Worm (Caenorhabditis elegans): Measurements from ENCODE around the gene str-20.

DNA sequence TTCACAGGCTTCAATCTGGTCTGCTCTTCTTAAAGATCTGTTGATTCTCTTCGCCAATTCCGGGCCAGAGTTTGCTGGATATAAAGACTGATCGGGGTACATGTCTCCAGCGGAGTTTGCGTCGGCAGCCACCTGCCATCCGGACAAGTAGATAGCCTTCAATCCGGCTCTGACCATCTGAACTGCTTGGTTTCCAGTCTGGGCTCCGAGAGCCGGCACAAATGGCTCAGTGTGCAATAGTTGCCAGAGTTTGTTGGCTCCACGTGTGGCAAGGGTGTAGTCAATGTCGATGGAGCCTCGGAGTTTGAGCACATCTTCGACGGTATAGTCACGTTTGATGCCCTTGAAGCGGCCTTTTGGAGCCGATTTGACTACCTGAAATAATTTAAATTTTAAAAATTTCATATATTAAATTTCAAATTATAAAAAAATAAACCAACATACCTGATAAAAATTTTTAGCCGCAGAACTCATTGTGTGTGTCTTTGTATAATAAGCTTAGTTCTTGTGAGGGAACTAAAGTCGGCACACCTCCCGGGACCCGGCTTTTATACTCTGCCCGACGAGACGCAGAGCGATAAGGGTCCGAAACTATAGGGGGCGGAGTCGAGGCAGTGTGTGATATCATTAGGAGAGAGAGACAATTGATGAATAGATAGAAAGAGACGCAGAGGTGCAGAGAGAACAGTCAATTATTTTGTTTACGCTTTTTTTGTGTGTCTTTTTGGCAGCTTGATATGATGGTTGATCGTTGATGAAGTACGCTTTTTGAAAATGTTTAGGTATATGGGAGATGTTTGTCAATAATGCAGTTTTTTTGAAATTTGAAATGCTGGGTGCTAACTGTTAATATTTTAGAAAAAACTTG is 28.6 kb upstream of the str-20 start, which contains the start of the genes icl-1 and srh-2:
- TF ChIP-seq him-1 (tag; optimal IDR thresholded peaks at IDR 0.05), result no peak
- peak; percentile 3 for TF ChIP-seq W03F9.2 (tag; optimal IDR thresholded peaks at IDR 0.05)

Data from whole organism, L4/young adult.